Worm (Caenorhabditis elegans): ENCODE measurements around the gene mrps-18C.

mrps-18C gene

ce11 chrIII:4890997-4891396, 44.4 kb upstream of the mrps-18C start, which contains the start of gene F26F4.5 (continued):
- no peak for TF ChIP-seq snpc-4 (GFP tag; optimal IDR thresholded peaks at IDR 0.05)
- TF ChIP-seq snpc-4 (tag; optimal IDR thresholded peaks at IDR 0.05) = no peak
- no peak for TF ChIP-seq nhr-120 (GFP tag; IDR thresholded peaks at IDR 0.05)
- TF ChIP-seq ceh-79 (tag; optimal IDR thresholded peaks at IDR 0.05) = no peak
- no peak for TF ChIP-seq ceh-40 (GFP tag; IDR thresholded peaks at IDR 0.05)

- TF ChIP-seq tlf-1 (GFP tag; optimal IDR thresholded peaks at IDR 0.05) (no peak), attf-6 (GFP tag; IDR thresholded peaks at IDR 0.05) (no peak), lsl-1 (GFP tag; optimal IDR thresholded peaks at IDR 0.05) (no peak), chd-7 (tag; optimal IDR thresholded peaks at IDR 0.05) (no peak), lin-54 (GFP tag; optimal IDR thresholded peaks at IDR 0.05) (no peak), ztf-3 (GFP tag; optimal IDR thresholded peaks at IDR 0.05) (no peak), B0336.3 (GFP tag; IDR thresholded peaks at IDR 0.05) (no peak), efl-1 (GFP tag; optimal IDR thresholded peaks at IDR 0.05) (no peak), snpc-4 (GFP tag; optimal IDR thresholded peaks at IDR 0.05) (no peak), snpc-4 (tag; optimal IDR thresholded peaks at IDR 0.05) (no peak), xnd-1 (tag; optimal IDR thresholded peaks at IDR 0.05) (no peak), cebp-1 (GFP tag; IDR thresholded peaks at IDR 0.05) (no peak), cebp-1 (tag; optimal IDR thresholded peaks at IDR 0.05) (no peak), sea-2 (GFP tag; IDR thresholded peaks at IDR 0.05) (no peak), ceh-58 (GFP tag; IDR thresholded peaks at IDR 0.05) (no peak), nhr-27 (tag; optimal IDR thresholded peaks at IDR 0.05) (no peak), C17E4.6 (GFP tag; IDR thresholded peaks at IDR 0.05) (no peak), Y53F4B.3 (GFP tag; IDR thresholded peaks at IDR 0.05) (no peak), mel-28 (tag; optimal IDR thresholded peaks at IDR 0.05; ENCODE audit: borderline replicate concordance) (no peak)
These were observed 41.8 kb upstream of the mrps-18C start, which contains the start of gene F26F4.6 for ce11 chrIII:4893540-4893939. Gene F26F4.6 (minus strand): TSS chrIII:4893640.

- TF ChIP-seq nfya-1 (tag; optimal IDR thresholded peaks at IDR 0.05; ENCODE audit: borderline replicate concordance, insufficient read depth) = no peak
- TF ChIP-seq hlh-12 (tag; optimal IDR thresholded peaks at IDR 0.05) = no peak
- TF ChIP-seq C17E4.6 (GFP tag; IDR thresholded peaks at IDR 0.05) = no peak
- TF ChIP-seq ztf-22 (GFP tag; optimal IDR thresholded peaks at IDR 0.05) = no peak
- no peak for TF ChIP-seq ztf-18 (tag; optimal IDR thresholded peaks at IDR 0.05)
- no peak for TF ChIP-seq cebp-2 (GFP tag; IDR thresholded peaks at IDR 0.05)
- TF ChIP-seq C06A6.2 (GFP tag; conservative IDR thresholded peaks at IDR 0.05) = no peak
- no peak for TF ChIP-seq snpc-1.1 (tag; optimal IDR thresholded peaks at IDR 0.05; ENCODE audit: insufficient read depth)
These were observed 40.1 kb upstream of the mrps-18C start for ce11 chrIII:4895313-4895712.

ce11 chrIII:4899035-4899578, 36.3 kb upstream of the mrps-18C start, which contains the start of gene nhl-2:
Gene nhl-2 (minus strand): TSS chrIII:4899085.
- TF ChIP-seq pha-4 (tag; optimal IDR thresholded peaks at IDR 0.05) = no peak
- no peak for TF ChIP-seq F49E8.2 (tag; optimal IDR thresholded peaks at IDR 0.05; ENCODE audit: insufficient read depth)
- no peak for TF ChIP-seq mxl-1 (tag; optimal IDR thresholded peaks at IDR 0.05)
- no peak for TF ChIP-seq ccch-3 (GFP tag; optimal IDR thresholded peaks at IDR 0.05)
- TF ChIP-seq ZK185.1 (tag; optimal IDR thresholded peaks at IDR 0.05; ENCODE audit: poor library complexity, severe bottlenecking) = no peak
- no peak for TF ChIP-seq dpff-1 (tag; optimal IDR thresholded peaks at IDR 0.05)
- TF ChIP-seq B0019.2 (GFP tag; conservative IDR thresholded peaks at IDR 0.05) = no peak
- no peak for TF ChIP-seq gei-17 (GFP tag; optimal IDR thresholded peaks at IDR 0.05)
- no peak for TF ChIP-seq rpc-1 (optimal IDR thresholded peaks at IDR 0.05)
- no peak for TF ChIP-seq rpc-1 (tag; optimal IDR thresholded peaks at IDR 0.05)
- TF ChIP-seq mel-28 (tag; optimal IDR thresholded peaks at IDR 0.05; ENCODE audit: borderline replicate concordance) = no peak
- no peak for TF ChIP-seq ceh-91 (GFP tag; IDR thresholded peaks at IDR 0.05)
- TF ChIP-seq Y79H2A.3 (GFP tag; conservative IDR thresholded peaks at IDR 0.05) = no peak
- TF ChIP-seq Y95B8A.8 (GFP tag; IDR thresholded peaks at IDR 0.05) = no peak
- no peak for TF ChIP-seq hrde-1 (tag; optimal IDR thresholded peaks at IDR 0.05; ENCODE audit: borderline replicate concordance)
- TF ChIP-seq madf-8 (GFP tag; conservative IDR thresholded peaks at IDR 0.05) = no peak
- TF ChIP-seq Y56A3A.18 (GFP tag; IDR thresholded peaks at IDR 0.05) = no peak

Data from whole organism, young adult.